Fruit fly (Drosophila melanogaster) whole organism, embryonic: ENCODE results near the gene dpr10.

Experiments
- CG10959 ChIP-seq: fragments of 200-800 bp; sonication (Bioruptor generic); IDR thresholded peaks from 2 replicates; pipeline ENCODE4 v1.3.6; 2022; ENCODE audit warnings: missing biosample characterization, missing genetic modification characterization
- CG11398 ChIP-seq: fragments of 200-800 bp; sonication (Bioruptor generic); optimal IDR thresholded peaks from 2 replicates; lab custom pipeline; 2016; ENCODE audit warnings: missing biosample characterization, missing genetic modification characterization
- CG12155 ChIP-seq: fragments of 200-800 bp; sonication (Bioruptor generic); optimal IDR thresholded peaks from 3 replicates; lab custom pipeline; 2016; ENCODE audit warnings: missing biosample characterization, missing genetic modification characterization
- CG13296 ChIP-seq: fragments of 200-800 bp; sonication (Bioruptor generic); optimal IDR thresholded peaks from 3 replicates; lab custom pipeline; 2018; ENCODE audit warnings: missing biosample characterization, mild to moderate bottlenecking, missing genetic modification characterization
- CG1832 ChIP-seq: fragments of 200-800 bp; sonication (Bioruptor generic); optimal IDR thresholded peaks from 2 replicates; lab custom pipeline; 2017; ENCODE audit warnings: missing biosample characterization, mild to moderate bottlenecking, missing genetic modification characterization, inconsistent platforms
- CG3163 ChIP-seq: fragments of 200-800 bp; sonication (Bioruptor generic); optimal IDR thresholded peaks from 3 replicates; lab custom pipeline; 2016; ENCODE audit warnings: missing biosample characterization, missing genetic modification characterization
- CG5180 ChIP-seq: fragments of 200-800 bp; sonication (Bioruptor generic); optimal IDR thresholded peaks from 3 replicates; lab custom pipeline; 2017; ENCODE audit warnings: missing biosample characterization, missing genetic modification characterization, mild to moderate bottlenecking, moderate library complexity, missing genetic modification reagents
- CG8478 ChIP-seq: fragments of >200 bp; optimal IDR thresholded peaks from 2 replicates; lab custom pipeline; 2018
- CTCF ChIP-seq: fragments of 200-800 bp; sonication (Bioruptor generic); optimal IDR thresholded peaks from 2 replicates; lab custom pipeline; 2017; ENCODE audit warnings: missing biosample characterization, mild to moderate bottlenecking, missing genetic modification characterization, moderate library complexity
- D ChIP-seq, 2 experiments: fragments of 200-800 bp in 1 of 2; fragments of >200 bp in 1 of 2; sonication (Bioruptor generic) in 1 of 2; optimal IDR thresholded peaks; 2 replicates in 1 of 2; 3 replicates in 1 of 2; lab custom pipeline; 2017; ENCODE audit warnings: mild to moderate bottlenecking in 1 of 2, missing biosample characterization in 1 of 2, missing genetic modification characterization in 1 of 2, missing genetic modification reagents in 1 of 2
- Deaf1 ChIP-seq: fragments of 200-800 bp; optimal IDR thresholded peaks from 3 replicates; lab custom pipeline; 2019; ENCODE audit warnings: missing biosample characterization, mild to moderate bottlenecking, missing genetic modification characterization, moderate library complexity
- Drgx ChIP-seq: fragments of 200-800 bp; sonication (Bioruptor generic); IDR thresholded peaks from 2 replicates; pipeline ENCODE4 v1.3.6; 2022; ENCODE audit warnings: missing biosample characterization, missing genetic modification characterization
- Ets65A ChIP-seq: fragments of 200-800 bp; sonication (Bioruptor generic); peaks from one replicate; lab custom pipeline; 2016; ENCODE audit warnings: missing biosample characterization, missing genetic modification characterization
- Fer3 ChIP-seq: fragments of 200-800 bp; sonication (Bioruptor generic); optimal IDR thresholded peaks from 2 replicates; lab custom pipeline; 2018; ENCODE audit warnings: missing biosample characterization, mild to moderate bottlenecking, missing genetic modification characterization, moderate library complexity
- Hr3 ChIP-seq: fragments of 200-800 bp; sonication (Bioruptor generic); optimal IDR thresholded peaks from 3 replicates; lab custom pipeline; 2016; ENCODE audit warnings: missing biosample characterization, missing genetic modification characterization
- Hr51 ChIP-seq, 2 experiments: fragments of 200-800 bp; sonication (Bioruptor generic); optimal IDR thresholded peaks; 2 replicates in 1 of 2; 3 replicates in 1 of 2; lab custom pipeline; 2016 to 2018; ENCODE audit warnings: missing biosample characterization in 2 of 2, missing genetic modification characterization in 2 of 2, mild to moderate bottlenecking in 1 of 2, moderate library complexity in 1 of 2
- Opbp ChIP-seq: fragments of 200-800 bp; sonication (Bioruptor generic); IDR thresholded peaks from 3 replicates; pipeline ENCODE4 v1.3.6; 2022; ENCODE audit warnings: missing biosample characterization, missing genetic modification characterization; ENCODE audit not compliant: partially characterized antibody
- Trl ChIP-seq, 3 experiments: fragments of >200 bp in 2 of 3; fragments of 200-800 bp in 1 of 3; sonication (Bioruptor generic) in 1 of 3; optimal IDR thresholded peaks; 2 replicates in 1 of 3; 3 replicates in 2 of 3; lab custom pipeline; 2016 to 2017; ENCODE audit warnings: missing biosample characterization in 1 of 3, missing genetic modification characterization in 1 of 3
- Usf ChIP-seq: fragments of 200-800 bp; sonication (Bioruptor generic); optimal IDR thresholded peaks from 2 replicates; lab custom pipeline; 2017; ENCODE audit warnings: missing genotype, missing biosample characterization, missing genetic modification characterization
- abd-A ChIP-seq: fragments of 200-800 bp; sonication (Bioruptor generic); optimal IDR thresholded peaks from 3 replicates; lab custom pipeline; 2019; ENCODE audit warnings: missing biosample characterization, mild to moderate bottlenecking, missing genetic modification characterization, moderate library complexity
- cg ChIP-seq: fragments of 200-800 bp; sonication (Bioruptor generic); optimal IDR thresholded peaks from 3 replicates; lab custom pipeline; 2019; ENCODE audit warnings: missing biosample characterization, mild to moderate bottlenecking, missing genetic modification characterization, moderate library complexity
- dmrt99B ChIP-seq: fragments of 200-800 bp; sonication (Bioruptor generic); optimal IDR thresholded peaks from 2 replicates; lab custom pipeline; 2018; ENCODE audit warnings: missing biosample characterization, mild to moderate bottlenecking, missing genetic modification characterization, moderate library complexity
- ewg ChIP-seq: fragments of 200-800 bp; sonication (Bioruptor generic); optimal IDR thresholded peaks from 3 replicates; lab custom pipeline; 2017; ENCODE audit warnings: mild to moderate bottlenecking, missing biosample characterization, missing genetic modification reagents, missing genetic modification characterization
- nerfin-1 ChIP-seq: fragments of 200-800 bp; sonication (Bioruptor generic); optimal IDR thresholded peaks from 3 replicates; lab custom pipeline; 2019; ENCODE audit warnings: missing biosample characterization, mild to moderate bottlenecking, missing genetic modification characterization, moderate library complexity
- oc ChIP-seq: fragments of 200-800 bp; sonication (Bioruptor generic); optimal IDR thresholded peaks from 2 replicates; lab custom pipeline; 2018; ENCODE audit warnings: missing biosample characterization, mild to moderate bottlenecking, missing genetic modification characterization, moderate library complexity
- pros ChIP-seq: fragments of 200-800 bp; sonication (Bioruptor generic); optimal IDR thresholded peaks from 3 replicates; lab custom pipeline; 2019; ENCODE audit warnings: missing biosample characterization, mild to moderate bottlenecking, missing genetic modification characterization, moderate library complexity
- ssp ChIP-seq: fragments of 200-800 bp; sonication (Bioruptor generic); IDR thresholded peaks from 2 replicates; pipeline ENCODE4 v1.3.6; 2022; ENCODE audit warnings: missing biosample characterization, missing genetic modification characterization
- usp ChIP-seq: fragments of >200 bp; optimal IDR thresholded peaks from 2 replicates; lab custom pipeline; 2017; ENCODE audit warnings: missing biosample characterization, missing genetic modification characterization
- vvl ChIP-seq: fragments of 200-800 bp; sonication (Bioruptor generic); IDR thresholded peaks from 2 replicates; pipeline ENCODE4 v1.3.6; 2022; ENCODE audit warnings: missing biosample characterization, missing genetic modification characterization
- z ChIP-seq: fragments of 200-800 bp; sonication (Bioruptor generic); IDR thresholded peaks from 3 replicates; pipeline ENCODE4 v1.3.6; 2022; ENCODE audit warnings: missing biosample characterization, missing genetic modification characterization

Gene dpr10

DNA sequence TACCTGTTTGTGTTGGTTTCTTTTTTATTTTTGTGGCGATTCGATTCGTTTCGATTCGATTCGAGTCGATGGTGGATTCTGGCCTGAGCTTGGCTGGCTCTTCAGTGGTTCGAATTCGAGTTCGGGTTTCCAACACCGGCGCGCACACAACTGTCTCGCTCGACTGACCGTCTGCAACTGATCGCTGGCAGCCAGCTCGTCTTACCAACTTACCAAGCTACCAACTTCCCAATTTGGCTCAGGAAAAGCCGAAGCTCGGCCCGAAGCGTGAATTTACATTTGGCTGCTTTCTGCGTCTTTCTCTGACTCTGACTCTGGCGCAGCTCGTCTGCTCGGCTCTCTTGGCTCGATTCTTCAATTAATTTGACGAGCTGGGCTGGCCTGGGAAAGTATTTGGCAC is 15.7 kb upstream of the dpr10 start, which contains the start of gene ect (continued):
- no peak for TF ChIP-seq oc (tag; lab: Kevin White, UChicago)

DNA sequence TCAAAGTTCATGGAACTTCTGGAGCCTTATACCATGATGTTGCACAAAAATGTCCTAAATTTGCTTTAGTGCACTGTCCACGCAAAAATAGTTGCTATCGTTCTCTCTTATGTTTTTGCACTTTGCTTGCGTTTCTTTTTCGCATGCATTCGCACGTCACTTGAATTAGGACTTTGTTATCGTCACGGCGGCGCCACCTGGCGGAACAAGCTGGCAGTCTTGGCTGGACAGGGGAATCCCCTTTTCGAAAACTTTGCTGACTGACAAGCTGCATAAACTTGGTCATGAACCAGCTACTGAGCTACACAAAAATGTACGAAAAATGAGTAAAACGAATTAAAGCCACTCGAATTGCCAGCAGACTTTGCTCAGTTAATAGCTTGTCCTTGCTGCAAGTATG is 13.7 kb upstream of the dpr10 start:
- TF ChIP-seq CTCF (peak; percentile 74), Ets65A (GFP tag; lab: Kevin White, UChicago) (peak; percentile 8), Usf (GFP tag; lab: Kevin White, UChicago) (no peak), Hr3 (GFP tag; lab: Kevin White, UChicago) (no peak)

DNA sequence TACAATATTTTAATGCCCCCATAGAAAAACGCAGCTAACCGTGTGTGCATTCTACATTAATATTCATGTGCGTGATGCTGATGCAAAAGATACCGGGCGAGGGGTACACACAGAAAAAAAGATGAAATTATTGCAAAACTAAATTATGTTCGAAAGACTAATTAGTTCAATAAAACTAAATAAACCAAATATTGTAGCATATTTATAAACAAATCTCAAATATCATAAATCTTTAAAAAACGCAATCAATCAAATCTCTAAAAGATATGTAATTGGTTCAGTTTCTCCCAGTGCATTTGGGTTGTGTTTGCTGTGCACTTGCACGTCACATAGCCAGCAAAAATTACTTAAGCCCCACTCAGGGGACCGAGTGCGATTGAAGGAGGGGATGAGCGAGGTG is 12.7 kb upstream of the dpr10 start:
- no peak for TF ChIP-seq nerfin-1
- TF ChIP-seq dmrt99B: peak; percentile 21
- peak; percentile 28; the same call in 1 of the 2 replicates for TF ChIP-seq vvl (GFP tag; lab: Robert Waterston, UW)
- no peak for TF ChIP-seq Opbp (GFP tag; lab: Robert Waterston, UW)
- no peak for TF ChIP-seq CG11398 (GFP tag; lab: Kevin White, UChicago)
- no peak for TF ChIP-seq usp (GFP tag; lab: Kevin White, UChicago)
- peak; percentile 46; the same call in 1 of the 2 replicates for TF ChIP-seq Drgx (GFP tag; lab: Robert Waterston, UW)
- peak in 1 of 2 experiments; percentile 7 for TF ChIP-seq Hr51 (GFP tag; optimal IDR thresholded peaks at IDR 0.05; lab: Kevin White, UChicago)
- TF ChIP-seq, all 482 proteins: peak for 4

dm6 chr3L:10197360-10197759 is 11.5 kb upstream of the dpr10 start:
- TF ChIP-seq z (GFP tag; lab: Robert Waterston, UW): peak; percentile 70; the same call in 2 of the 3 replicates
- TF ChIP-seq pros: peak; percentile 66
- no peak for TF ChIP-seq CG5180 (GFP tag; lab: Kevin White, UChicago)

DNA sequence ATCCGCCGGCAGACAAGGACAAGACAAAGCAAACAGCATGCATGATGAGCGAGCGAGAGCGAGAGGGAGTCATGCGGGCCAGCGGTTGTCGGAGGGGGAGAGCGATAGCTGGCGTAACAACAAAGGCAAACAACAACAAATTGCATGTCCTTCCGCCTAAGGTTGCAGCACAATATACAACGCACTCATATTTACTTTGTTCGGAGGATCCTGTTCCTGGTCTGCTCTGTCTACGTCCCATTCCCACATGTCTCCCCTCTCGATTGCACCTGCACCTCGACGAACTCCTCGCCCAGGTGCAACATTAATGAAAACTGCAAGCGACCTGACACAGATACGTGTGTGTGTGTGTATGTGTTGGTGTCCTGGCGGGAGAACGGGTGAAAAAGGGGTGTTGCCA is 3.3 kb upstream of the dpr10 start:
- TF ChIP-seq CG12155 (GFP tag; lab: Kevin White, UChicago): no peak
- TF ChIP-seq D (optimal IDR thresholded peaks at IDR 0.05; lab: Kevin White, UChicago): peak; percentile 74
- no peak for TF ChIP-seq D (GFP tag; optimal IDR thresholded peaks at IDR 0.05; lab: Kevin White, UChicago)
- no peak for TF ChIP-seq Fer3 (tag; lab: Kevin White, UChicago)
- TF ChIP-seq cg: no peak
- peak; percentile 65 for TF ChIP-seq CG8478 (lab: Kevin White, UChicago)
- peak; percentile 41 for TF ChIP-seq CG1832 (GFP tag; lab: Kevin White, UChicago)
- TF ChIP-seq ssp (GFP tag; lab: Robert Waterston, UW): peak; percentile 4; the same call in 1 of the 2 replicates
- TF ChIP-seq, all 482 proteins: peak for 4

DNA sequence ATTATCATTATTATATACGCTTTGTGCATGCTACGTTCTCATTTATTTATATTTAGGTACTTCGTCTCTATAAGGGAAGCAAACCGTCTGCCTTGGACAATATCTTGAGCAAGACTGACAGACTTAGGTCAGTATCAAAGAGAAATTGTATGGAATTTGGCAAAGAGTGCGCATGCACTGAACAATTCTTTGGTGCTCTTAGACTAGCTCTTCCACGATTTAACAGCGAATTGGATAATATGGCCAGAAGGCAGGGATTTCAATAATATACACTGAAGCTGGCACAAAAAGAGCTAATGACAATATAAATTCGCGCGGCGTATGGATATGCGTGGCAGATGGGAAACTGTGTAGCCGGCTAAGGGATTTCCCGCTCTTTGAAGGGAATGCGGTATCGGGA is 985 bp upstream of the dpr10 start:
- TF ChIP-seq Deaf1 (tag; lab: Kevin White, UChicago) (peak; percentile 73), abd-A (tag; lab: Kevin White, UChicago) (peak; percentile 77), CG3163 (GFP tag; lab: Kevin White, UChicago) (peak; percentile 85), ewg (GFP tag; lab: Kevin White, UChicago) (peak; percentile 5), CG10959 (GFP tag; lab: Robert Waterston, UW) (no peak), CG13296 (GFP tag; lab: Kevin White, UChicago) (no peak), Trl (optimal IDR thresholded peaks at IDR 0.05; lab: Kevin White, UChicago) (peak; percentile 31 to 43), Trl (GFP tag; optimal IDR thresholded peaks at IDR 0.05; lab: Kevin White, UChicago) (no peak), Ets65A (GFP tag; lab: Kevin White, UChicago) (peak; percentile 45)
- TF ChIP-seq, all 482 proteins: peak for 6
